Fruit fly (Drosophila melanogaster) whole organism, embryonic: Measurements from ENCODE around the gene Vps4.

ENCODE experiments used
- Awh ChIP-seq: fragments of 200-800 bp; sonication (Bioruptor generic); IDR thresholded peaks from 2 replicates; pipeline ENCODE4, ENCODE4 v1.3.6; 2022; ENCODE audit warnings: missing biosample characterization, missing genetic modification characterization
- CG17568 ChIP-seq: fragments of 200-800 bp; sonication (Bioruptor generic); optimal IDR thresholded peaks from 2 replicates; lab custom pipeline; 2018; ENCODE audit warnings: missing biosample characterization, mild to moderate bottlenecking, missing genetic modification characterization, moderate library complexity
- CG4854 ChIP-seq: fragments of 200-800 bp; sonication (Bioruptor generic); optimal IDR thresholded peaks from 2 replicates; lab custom pipeline; 2016; ENCODE audit warnings: missing biosample characterization, missing genetic modification characterization, inconsistent platforms
- CG6854 ChIP-seq: fragments of 200-800 bp; sonication (Bioruptor generic); optimal IDR thresholded peaks from 3 replicates; lab custom pipeline; 2017; ENCODE audit warnings: missing biosample characterization, mild to moderate bottlenecking, missing genetic modification characterization
- CG8281 ChIP-seq: fragments of 200-800 bp; sonication (Bioruptor generic); optimal IDR thresholded peaks from 2 replicates; lab custom pipeline; 2018; ENCODE audit warnings: missing biosample characterization, mild to moderate bottlenecking, missing genetic modification characterization, moderate library complexity
- Dfd ChIP-seq, 2 experiments: fragments of >200 bp; optimal IDR thresholded peaks; 2 replicates each; lab custom pipeline; 2017; ENCODE audit warnings: missing biosample characterization in 2 of 2, missing genetic modification characterization in 2 of 2
- ERR ChIP-seq: fragments of 200-800 bp; sonication (Bioruptor generic); optimal IDR thresholded peaks from 2 replicates; lab custom pipeline; 2016; ENCODE audit warnings: missing biosample characterization, missing genetic modification characterization
- ase ChIP-seq: fragments of 200-800 bp; sonication (Bioruptor generic); IDR thresholded peaks from 3 replicates; pipeline ENCODE4 v1.3.6; 2022; ENCODE audit warnings: missing biosample characterization, missing genetic modification characterization
- fru ChIP-seq: fragments of >200 bp; optimal IDR thresholded peaks from 2 replicates; lab custom pipeline; 2017
- h ChIP-seq: fragments of >200 bp; optimal IDR thresholded peaks from 2 replicates; lab custom pipeline; 2017
- mld ChIP-seq: fragments of 200-800 bp; sonication (Bioruptor generic); IDR thresholded peaks from 3 replicates; pipeline ENCODE4 v1.3.6; 2022; ENCODE audit warnings: missing biosample characterization, missing genetic modification characterization; ENCODE audit not compliant: partially characterized antibody
- peb ChIP-seq: fragments of 200-800 bp; sonication (Bioruptor generic); IDR thresholded peaks from 2 replicates; pipeline ENCODE4 v1.3.6; 2022; ENCODE audit warnings: missing biosample characterization, missing genetic modification characterization
- z ChIP-seq: fragments of 200-800 bp; sonication (Bioruptor generic); IDR thresholded peaks from 3 replicates; pipeline ENCODE4 v1.3.6; 2022; ENCODE audit warnings: missing biosample characterization, missing genetic modification characterization

- TF ChIP-seq CG8281 (tag; lab: Kevin White, UChicago) (no peak), ERR (GFP tag; lab: Kevin White, UChicago) (no peak), CG4854 (GFP tag; lab: Kevin White, UChicago) (no peak), h (lab: Kevin White, UChicago) (no peak), CG17568 (no peak), peb (no peak), mld (no peak), ase (no peak), CG6854 (no peak), Awh (GFP tag; lab: Robert Waterston, UW) (no peak), fru (no peak), z (GFP tag; lab: Robert Waterston, UW) (no peak), Dfd (GFP tag; optimal IDR thresholded peaks at IDR 0.05; lab: Kevin White, UChicago) (no peak)
Observed at dm6 chrX:17873329-17873728, 34.2 kb upstream of the Vps4 start.
